Fruit fly (Drosophila melanogaster): ENCODE results near the gene Wdr24.

Gene Wdr24

dm6 chr3R:29771645-29772089 is 26.8 kb upstream of the Wdr24 start (continued):
- TF ChIP-seq CG7963 (GFP tag; IDR thresholded peaks at IDR 0.05; ENCODE audit: partially characterized antibody), result no peak
- TF ChIP-seq sim (GFP tag; IDR thresholded peaks at IDR 0.05), result 0 out of 2 replicates have a peak, but pooled peaks have one; percentile 12
- no peak for TF ChIP-seq CG16813 (GFP tag; IDR thresholded peaks at IDR 0.05; ENCODE audit: partially characterized antibody)
- no peak for TF ChIP-seq CG9817 (tag; optimal IDR thresholded peaks at IDR 0.05)
- TF ChIP-seq D19A (tag; optimal IDR thresholded peaks at IDR 0.05), result peak; percentile 17
- TF ChIP-seq CG4730 (GFP tag; IDR thresholded peaks at IDR 0.05), result no peak
- 0 out of 2 replicates have a peak, but pooled peaks have one; percentile 13 for TF ChIP-seq CG2129 (GFP tag; IDR thresholded peaks at IDR 0.05; ENCODE audit: partially characterized antibody)
- no peak for TF ChIP-seq CHES-1-like (GFP tag; optimal IDR thresholded peaks at IDR 0.05)
- TF ChIP-seq CG16815 (GFP tag; optimal IDR thresholded peaks at IDR 0.05), result no peak
- no peak for TF ChIP-seq knrl (GFP tag; IDR thresholded peaks at IDR 0.05; ENCODE audit: partially characterized antibody)
- no peak for TF ChIP-seq pzg (GFP tag; optimal IDR thresholded peaks at IDR 0.05)
- TF ChIP-seq gsb-n (tag; optimal IDR thresholded peaks at IDR 0.05), result peak; percentile 18
- peak; percentile 8 for TF ChIP-seq PHDP (tag; optimal IDR thresholded peaks at IDR 0.05)
- TF ChIP-seq Atf3 (GFP tag; optimal IDR thresholded peaks at IDR 0.05), result peak; percentile 11
- TF ChIP-seq salm (tag; optimal IDR thresholded peaks at IDR 0.05), result peak; percentile 16
- peak; percentile 100 for TF ChIP-seq z (GFP tag; IDR thresholded peaks at IDR 0.05)
- peak; percentile 33; the same call in 1 of the 3 replicates for TF ChIP-seq HLH4C (GFP tag; IDR thresholded peaks at IDR 0.05; ENCODE audit: partially characterized antibody)
- TF ChIP-seq kah (GFP tag; optimal IDR thresholded peaks at IDR 0.05), result peak; percentile 89
- no peak for TF ChIP-seq sob (GFP tag; IDR thresholded peaks at IDR 0.05)
- peak; percentile 70 for TF ChIP-seq oc (tag; optimal IDR thresholded peaks at IDR 0.05)
- no peak for TF ChIP-seq CG15514 (GFP tag; optimal IDR thresholded peaks at IDR 0.05)
- TF ChIP-seq Neu2 (GFP tag; optimal IDR thresholded peaks at IDR 0.05; ENCODE audit: borderline replicate concordance), result no peak
- TF ChIP-seq Poxn (GFP tag; IDR thresholded peaks at IDR 0.05), result no peak
- TF ChIP-seq Atf6 (GFP tag; IDR thresholded peaks at IDR 0.05), result no peak
- peak; percentile 13 for TF ChIP-seq CG2202 (tag; optimal IDR thresholded peaks at IDR 0.05)
- TF ChIP-seq Hmr (GFP tag; optimal IDR thresholded peaks at IDR 0.05), result peak; percentile 48
- peak; percentile 46; the same call in 1 of the 2 replicates for TF ChIP-seq E2f1 (GFP tag; IDR thresholded peaks at IDR 0.05)
- TF ChIP-seq Pdp1 (GFP tag; optimal IDR thresholded peaks at IDR 0.05), result peak in 1 of 2 experiments; percentile 88
- TF ChIP-seq Sox102F (GFP tag; optimal IDR thresholded peaks at IDR 0.05), result no peak
- TF ChIP-seq zen2 (GFP tag; IDR thresholded peaks at IDR 0.05; ENCODE audit: partially characterized antibody), result peak; percentile 91; the same call in 2 of the 3 replicates
- no peak for TF ChIP-seq fru (optimal IDR thresholded peaks at IDR 0.05)
- TF ChIP-seq CG6813 (GFP tag; optimal IDR thresholded peaks at IDR 0.05), result peak; percentile 53
- TF ChIP-seq cato (GFP tag; optimal IDR thresholded peaks at IDR 0.05; ENCODE audit: borderline replicate concordance), result no peak
- peak; percentile 69 for TF ChIP-seq Med (GFP tag)
- no peak for TF ChIP-seq H2.0 (GFP tag; IDR thresholded peaks at IDR 0.05)
- TF ChIP-seq CG4404 (GFP tag; IDR thresholded peaks at IDR 0.05), result no peak

- TF ChIP-seq Ets65A (GFP tag), result peak; percentile 66
- no peak for TF ChIP-seq CG17912 (GFP tag; optimal IDR thresholded peaks at IDR 0.05)
- TF ChIP-seq rib (GFP tag; IDR thresholded peaks at IDR 0.05), result 0 out of 2 replicates have a peak, but pooled peaks have one; percentile 16
- TF ChIP-seq zen (tag; optimal IDR thresholded peaks at IDR 0.05), result peak; percentile 91
- TF ChIP-seq D (optimal IDR thresholded peaks at IDR 0.05), result peak; percentile 11
- TF ChIP-seq D (GFP tag; optimal IDR thresholded peaks at IDR 0.05), result no peak
- TF ChIP-seq CG13894 (tag; optimal IDR thresholded peaks at IDR 0.05), result peak; percentile 54
- no peak for TF ChIP-seq sd (tag; optimal IDR thresholded peaks at IDR 0.05)
- 0 out of 3 replicates have a peak, but pooled peaks have one; percentile 20 for TF ChIP-seq Opbp (GFP tag; IDR thresholded peaks at IDR 0.05; ENCODE audit: partially characterized antibody)
- TF ChIP-seq prd (optimal IDR thresholded peaks at IDR 0.05), result no peak
- 0 out of 3 replicates have a peak, but pooled peaks have one; percentile 13 for TF ChIP-seq prd (GFP tag; IDR thresholded peaks at IDR 0.05)
- no peak for TF ChIP-seq CG31224 (GFP tag; IDR thresholded peaks at IDR 0.05)
- no peak for TF ChIP-seq dysf (GFP tag; IDR thresholded peaks at IDR 0.05)
- no peak for TF ChIP-seq NK7.1 (GFP tag; optimal IDR thresholded peaks at IDR 0.05)
- peak; percentile 10 for TF ChIP-seq Deaf1 (tag; optimal IDR thresholded peaks at IDR 0.05)
- TF ChIP-seq z (GFP tag; IDR thresholded peaks at IDR 0.05), result peak; percentile 48; the same call in 2 of the 3 replicates
- no peak for TF ChIP-seq CG31441 (GFP tag; IDR thresholded peaks at IDR 0.05)
Measured at dm6 chr3R:29770930-29771329, 26.0 kb upstream of the Wdr24 start.
